Worm (Caenorhabditis elegans) whole organism, early embryonic: ENCODE data around the gene F43H9.4.

Experiments
- B0310.2 ChIP-seq: sonication (generic microtip); optimal IDR thresholded peaks from 2 replicates; lab custom pipeline; 2016; ENCODE audit warnings: mild to moderate bottlenecking, missing genetic modification characterization, missing compliant biosample characterization
- F13C5.2 ChIP-seq: sonication (generic microtip); optimal IDR thresholded peaks from 2 replicates; lab custom pipeline; 2017; ENCODE audit warnings: mild to moderate bottlenecking, missing genetic modification characterization, inconsistent platforms, missing compliant biosample characterization
- aly-1 ChIP-seq: sonication (generic microtip); optimal IDR thresholded peaks from 2 replicates; lab custom pipeline; 2016; ENCODE audit warnings: missing genetic modification characterization, missing compliant biosample characterization
- ama-1 ChIP-seq: fragments of 150-350 bp; optimal IDR thresholded peaks from 2 replicates; lab custom pipeline; 2014
- ceh-13 ChIP-seq: fragments of 200-800 bp; sonication (Bioruptor generic); optimal IDR thresholded peaks from 2 replicates; lab custom pipeline; 2018; ENCODE audit warnings: mild to moderate bottlenecking, missing genetic modification characterization, missing compliant biosample characterization
- ceh-36 ChIP-seq: sonication (generic microtip); optimal IDR thresholded peaks from 2 replicates; lab custom pipeline; 2016; ENCODE audit warnings: missing genetic modification characterization, inconsistent platforms, missing compliant biosample characterization
- ets-7 ChIP-seq: sonication (generic microtip); optimal IDR thresholded peaks from 2 replicates; lab custom pipeline; 2016; ENCODE audit warnings: missing genotype, missing genetic modification characterization, missing compliant biosample characterization
- flt-1 ChIP-seq: fragments of 200-800 bp; sonication (Bioruptor generic); IDR thresholded peaks from 2 replicates; pipeline ENCODE4 v1.3.6; 2022; ENCODE audit warnings: missing genetic modification characterization, missing compliant biosample characterization
- hmbx-1 ChIP-seq: sonication (generic microtip); optimal IDR thresholded peaks from 2 replicates; lab custom pipeline; 2016; ENCODE audit warnings: mild to moderate bottlenecking, missing genetic modification characterization, missing compliant biosample characterization
- hmg-4 ChIP-seq: fragments of 200-800 bp; sonication (Bioruptor generic); optimal IDR thresholded peaks from 2 replicates; lab custom pipeline; 2018; ENCODE audit warnings: mild to moderate bottlenecking, missing genetic modification characterization, missing compliant biosample characterization
- hnd-1 ChIP-seq: sonication (generic microtip); optimal IDR thresholded peaks from 2 replicates; lab custom pipeline; 2016; ENCODE audit warnings: missing genetic modification characterization, missing compliant biosample characterization
- pes-1 ChIP-seq: fragments of 200-800 bp; sonication (Bioruptor generic); IDR thresholded peaks from 2 replicates; pipeline ENCODE4 v1.3.6; 2022; ENCODE audit warnings: missing genetic modification reagents, missing genetic modification characterization, missing compliant biosample characterization
- scrt-1 ChIP-seq: fragments of 200-800 bp; sonication (Bioruptor generic); IDR thresholded peaks from 2 replicates; pipeline ENCODE4 v1.3.6; 2022; ENCODE audit warnings: missing genetic modification characterization, missing compliant biosample characterization
- sea-1 ChIP-seq: fragments of 200-800 bp; sonication (Bioruptor generic); conservative IDR thresholded peaks from 2 replicates; pipeline ENCODE4 v1.3.6; 2022; ENCODE audit warnings: missing genetic modification characterization, missing compliant biosample characterization
- tbx-11 ChIP-seq: fragments of 200-800 bp; sonication (Bioruptor generic); IDR thresholded peaks from 2 replicates; pipeline ENCODE4 v1.3.6; 2022; ENCODE audit warnings: missing genetic modification characterization, missing compliant biosample characterization
- tbx-37 ChIP-seq: fragments of 200-800 bp; sonication (Bioruptor generic); conservative IDR thresholded peaks from 2 replicates; pipeline ENCODE4 v1.3.6; 2022; ENCODE audit warnings: missing genetic modification reagents, missing genetic modification characterization, missing compliant biosample characterization
- tra-4 ChIP-seq: sonication (generic microtip); optimal IDR thresholded peaks from 2 replicates; lab custom pipeline; 2017; ENCODE audit warnings: missing genetic modification characterization, missing compliant biosample characterization

The F43H9.4 gene

DNA sequence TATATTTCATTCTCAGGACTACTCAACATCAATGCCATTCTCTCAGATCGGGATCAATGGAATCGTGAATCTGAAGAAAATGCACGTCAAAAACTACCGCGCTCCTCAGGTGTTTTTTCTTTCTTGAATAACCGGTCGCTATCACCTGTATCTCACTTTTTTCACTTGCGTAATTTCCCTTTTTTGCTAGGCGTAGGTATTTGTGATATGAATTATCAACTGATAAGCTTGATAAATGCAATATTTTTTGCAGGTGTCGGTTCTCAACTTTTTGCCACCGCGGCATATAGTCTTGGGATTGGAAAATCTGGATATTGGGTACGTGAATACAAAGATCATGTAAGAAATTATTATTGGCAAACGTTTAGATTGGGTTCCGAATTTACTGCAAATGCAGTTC lies 28.7 kb downstream of the F43H9.4 start:
- no peak for TF ChIP-seq pes-1 (GFP tag; lab: Robert Waterston, UW)
- no peak for TF ChIP-seq tra-4 (tag; lab: Kevin White, UChicago)
- TF ChIP-seq F13C5.2 (tag; lab: Kevin White, UChicago), result no peak
- no peak for TF ChIP-seq ceh-13 (GFP tag; lab: Kevin White, UChicago)
- no peak for TF ChIP-seq hmbx-1
- no peak for TF ChIP-seq hnd-1 (tag; lab: Kevin White, UChicago)
- no peak for TF ChIP-seq ama-1 (lab: Kevin White, UChicago)
- no peak for TF ChIP-seq sea-1 (GFP tag; lab: Robert Waterston, UW)
- TF ChIP-seq tbx-37 (GFP tag; lab: Robert Waterston, UW), result no peak
- no peak for TF ChIP-seq ets-7 (tag; lab: Kevin White, UChicago)
- TF ChIP-seq hmg-4 (GFP tag; lab: Kevin White, UChicago), result no peak
- no peak for TF ChIP-seq flt-1 (GFP tag; lab: Robert Waterston, UW)
- no peak for TF ChIP-seq aly-1 (tag; lab: Kevin White, UChicago)
- TF ChIP-seq B0310.2 (tag; lab: Kevin White, UChicago), result no peak

DNA sequence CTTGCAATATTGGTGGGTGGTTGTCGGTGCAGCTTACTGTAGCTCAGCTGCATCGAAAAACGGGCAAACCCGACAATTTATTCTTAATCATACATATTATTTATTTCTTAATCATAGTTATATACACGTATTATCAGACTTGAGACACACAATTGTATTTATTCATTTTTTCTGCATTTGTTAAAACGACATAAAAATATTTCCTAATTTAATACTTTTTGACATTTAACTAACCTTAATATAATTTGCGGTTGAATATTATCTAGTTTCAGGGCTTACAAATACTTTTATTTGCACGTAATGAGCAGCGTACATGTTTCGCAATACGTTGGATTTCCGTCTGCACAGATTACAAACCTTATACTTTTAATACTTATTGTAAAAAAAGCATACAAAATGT lies 31.9 kb downstream of the F43H9.4 start, which contains the start of gene str-138:
Gene str-138, plus strand, starts transcription at position 301 of the 400 bp plus-strand sequence.
- no peak for TF ChIP-seq hmbx-1

DNA sequence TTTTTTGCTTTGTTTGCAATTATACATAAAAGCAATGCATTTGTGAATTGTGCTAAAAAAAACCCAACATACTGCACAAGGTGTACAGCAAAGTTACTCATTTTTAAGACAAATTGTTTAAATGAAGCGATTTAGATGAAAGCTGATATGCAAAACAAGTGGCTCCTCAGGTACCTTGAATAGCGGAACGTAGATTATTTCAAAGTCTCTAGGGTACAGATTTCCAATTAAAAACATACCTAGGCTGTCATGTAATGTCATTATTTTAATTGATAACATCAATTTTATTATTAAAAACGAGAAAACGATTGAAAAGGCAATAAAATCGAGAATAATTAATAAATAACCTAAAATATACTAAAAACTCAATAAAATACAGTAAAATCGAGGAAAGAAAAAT lies 35.6 kb downstream of the F43H9.4 start, which contains the start of gene str-139:
Gene str-139, minus strand, starts transcription at position 101 of the 400 bp plus-strand sequence.
- TF ChIP-seq ets-7 (tag; lab: Kevin White, UChicago) (no peak), hmbx-1 (no peak), B0310.2 (tag; lab: Kevin White, UChicago) (no peak), ceh-13 (GFP tag; lab: Kevin White, UChicago) (no peak), ama-1 (lab: Kevin White, UChicago) (no peak), scrt-1 (GFP tag; lab: Robert Waterston, UW) (no peak)

DNA sequence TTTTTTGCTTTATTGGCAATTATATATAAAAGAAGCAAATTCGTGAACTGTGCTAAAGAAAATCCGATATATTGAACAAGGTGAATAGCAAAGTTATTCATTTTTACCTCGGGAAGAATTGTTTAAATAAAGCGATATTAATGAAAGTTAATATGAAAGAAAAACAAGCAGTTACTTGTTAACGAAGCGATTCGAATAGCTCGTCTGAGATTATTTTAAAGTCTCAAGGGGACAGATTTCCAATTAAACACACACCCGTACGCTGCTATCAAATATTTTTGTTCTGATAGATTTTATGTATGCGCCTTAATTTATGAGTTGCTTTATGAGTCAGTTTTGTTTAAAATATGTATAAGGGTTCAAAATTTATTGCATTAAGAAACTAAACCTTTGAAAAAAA lies 41.3 kb downstream of the F43H9.4 start, which contains the start of gene str-140:
Gene str-140, minus strand, starts transcription at position 101 of the 400 bp plus-strand sequence.
- TF ChIP-seq ceh-36 (tag; lab: Kevin White, UChicago) (no peak), ets-7 (tag; lab: Kevin White, UChicago) (no peak), tbx-37 (GFP tag; lab: Robert Waterston, UW) (no peak), F13C5.2 (tag; lab: Kevin White, UChicago) (no peak), tra-4 (tag; lab: Kevin White, UChicago) (no peak), ceh-13 (GFP tag; lab: Kevin White, UChicago) (no peak), B0310.2 (tag; lab: Kevin White, UChicago) (no peak), ama-1 (lab: Kevin White, UChicago) (no peak), hmg-4 (GFP tag; lab: Kevin White, UChicago) (no peak), aly-1 (tag; lab: Kevin White, UChicago) (no peak), tbx-11 (GFP tag; lab: Robert Waterston, UW) (no peak), hnd-1 (tag; lab: Kevin White, UChicago) (no peak), scrt-1 (GFP tag; lab: Robert Waterston, UW) (no peak), flt-1 (GFP tag; lab: Robert Waterston, UW) (no peak), sea-1 (GFP tag; lab: Robert Waterston, UW) (no peak), hmbx-1 (no peak)

DNA sequence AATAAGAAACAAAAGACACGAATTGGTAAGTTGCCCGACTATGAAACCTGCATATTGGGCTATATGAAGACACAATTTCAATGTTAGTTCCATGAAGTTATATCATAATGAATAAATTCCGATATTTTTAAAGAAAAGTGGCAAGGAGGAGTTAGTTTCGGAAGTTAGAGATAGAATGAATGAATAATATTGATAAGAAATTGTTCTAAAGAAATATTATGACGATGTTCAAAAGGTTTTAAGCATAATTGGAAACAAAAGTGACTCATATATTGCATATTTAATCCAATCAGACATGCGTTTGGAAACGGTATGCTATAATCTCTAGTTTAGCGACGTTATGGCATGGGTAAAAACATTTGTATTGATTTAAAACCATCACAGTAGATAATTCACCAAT lies 43.1 kb downstream of the F43H9.4 start, which contains the start of gene str-143:
Gene str-143, minus strand, starts transcription at position 101 of the 400 bp plus-strand sequence.
- no peak for TF ChIP-seq ets-7 (tag; lab: Kevin White, UChicago)
- TF ChIP-seq pes-1 (GFP tag; lab: Robert Waterston, UW), result no peak
- no peak for TF ChIP-seq hmbx-1
- no peak for TF ChIP-seq hmg-4 (GFP tag; lab: Kevin White, UChicago)
- TF ChIP-seq ceh-13 (GFP tag; lab: Kevin White, UChicago), result no peak
- TF ChIP-seq sea-1 (GFP tag; lab: Robert Waterston, UW), result no peak
- no peak for TF ChIP-seq flt-1 (GFP tag; lab: Robert Waterston, UW)
- no peak for TF ChIP-seq scrt-1 (GFP tag; lab: Robert Waterston, UW)
- TF ChIP-seq hnd-1 (tag; lab: Kevin White, UChicago), result no peak
- no peak for TF ChIP-seq tbx-37 (GFP tag; lab: Robert Waterston, UW)
- TF ChIP-seq ceh-36 (tag; lab: Kevin White, UChicago), result no peak
- TF ChIP-seq tra-4 (tag; lab: Kevin White, UChicago), result no peak
- no peak for TF ChIP-seq ama-1 (lab: Kevin White, UChicago)
- no peak for TF ChIP-seq aly-1 (tag; lab: Kevin White, UChicago)
- no peak for TF ChIP-seq F13C5.2 (tag; lab: Kevin White, UChicago)

DNA sequence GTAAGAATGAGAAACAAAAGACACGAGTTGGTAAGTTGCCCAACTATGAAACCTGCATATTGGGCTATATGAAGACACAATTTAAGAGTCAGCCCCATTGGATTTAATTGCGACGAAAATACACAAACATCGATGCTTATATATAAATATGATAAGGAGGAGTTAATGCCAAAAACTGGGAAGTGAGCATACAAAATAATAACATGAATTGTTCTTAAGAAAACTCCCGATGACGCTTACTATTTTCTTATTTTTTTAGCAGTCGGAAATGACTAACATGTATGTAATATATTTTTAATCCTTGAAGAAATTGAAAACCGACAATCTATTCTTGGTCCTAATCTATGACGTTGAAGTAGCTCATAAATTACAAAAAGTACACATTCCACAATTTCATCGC lies 45.5 kb downstream of the F43H9.4 start, which contains the start of gene str-144:
Gene str-144, minus strand, starts transcription at position 101 of the 400 bp plus-strand sequence.
- TF ChIP-seq flt-1 (GFP tag; lab: Robert Waterston, UW), result no peak

DNA sequence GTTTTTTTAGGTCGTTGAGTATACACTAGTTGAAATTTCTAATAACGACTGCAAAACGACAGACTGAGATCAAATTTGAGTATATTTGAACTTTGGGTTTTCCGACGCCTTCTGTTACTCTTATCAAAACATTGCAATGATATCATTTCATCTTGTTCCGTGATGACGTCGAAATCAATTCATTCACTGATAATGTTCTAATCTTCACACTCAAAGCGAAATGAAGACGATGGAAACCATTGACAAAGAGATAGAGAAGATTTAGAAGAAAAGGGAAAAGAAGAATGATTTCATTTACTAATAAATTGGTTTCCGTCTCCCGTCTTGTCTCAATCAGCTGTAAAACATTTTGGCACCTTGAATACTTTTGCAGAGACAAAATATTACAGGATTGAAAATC lies 46.7 kb downstream of the F43H9.4 start:
- TF ChIP-seq aly-1 (tag; lab: Kevin White, UChicago), result no peak
- no peak for TF ChIP-seq sea-1 (GFP tag; lab: Robert Waterston, UW)

DNA sequence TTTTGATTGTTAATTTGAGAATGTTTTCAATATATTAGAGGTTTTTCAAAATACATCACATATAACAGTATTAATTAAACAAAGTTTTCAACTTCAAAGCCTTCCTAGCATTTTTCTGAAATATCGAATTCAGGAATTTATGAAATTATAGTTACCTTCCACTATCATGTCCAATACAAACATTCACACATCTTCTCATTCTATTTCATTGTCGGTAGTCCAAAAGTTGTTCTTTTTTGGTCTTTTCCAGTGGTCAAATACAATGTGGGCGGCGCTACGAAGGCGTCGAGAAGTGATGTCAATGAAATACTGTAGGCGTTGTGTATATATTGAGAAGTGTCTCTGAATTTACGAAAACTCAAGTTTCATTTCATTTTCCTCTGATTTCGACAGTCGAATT lies 49.2 kb downstream of the F43H9.4 start, which contains the start of gene catp-3:
Gene catp-3, plus strand, starts transcription at position 301 of the 400 bp plus-strand sequence.
- TF ChIP-seq hnd-1 (tag; lab: Kevin White, UChicago) (no peak), hmbx-1 (no peak), ceh-36 (tag; lab: Kevin White, UChicago) (no peak), ama-1 (lab: Kevin White, UChicago) (no peak), flt-1 (GFP tag; lab: Robert Waterston, UW) (no peak), ets-7 (tag; lab: Kevin White, UChicago) (no peak), aly-1 (tag; lab: Kevin White, UChicago) (no peak)
